Fruit fly (Drosophila melanogaster): ENCODE measurements around the gene mus304.

DNA sequence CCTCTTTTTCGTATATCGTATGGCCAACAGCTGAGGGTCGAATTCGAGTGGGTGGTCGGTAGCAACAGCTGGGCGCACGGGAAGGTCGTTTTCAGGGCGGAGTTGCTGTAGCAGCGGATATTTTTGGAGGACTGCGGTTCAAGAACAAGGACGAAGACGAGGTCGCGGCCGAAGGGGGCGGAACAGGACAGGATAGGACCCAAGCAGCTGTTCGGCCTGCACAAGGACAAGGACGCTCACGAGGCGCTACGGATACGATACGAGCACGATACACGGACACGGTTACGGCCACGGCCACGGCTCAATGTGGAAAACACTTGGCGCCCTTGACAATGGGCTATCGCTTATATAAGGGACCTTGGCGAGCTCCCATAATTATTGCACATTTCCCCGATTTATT, 48.4 kb upstream of the mus304 start:
- TF ChIP-seq pan (optimal IDR thresholded peaks at IDR 0.05), result no peak
- no peak for TF ChIP-seq CG8478 (optimal IDR thresholded peaks at IDR 0.05)
- TF ChIP-seq usp (GFP tag; optimal IDR thresholded peaks at IDR 0.05), result no peak
- TF ChIP-seq EcR (GFP tag; optimal IDR thresholded peaks at IDR 0.05), result no peak
- TF ChIP-seq psq (optimal IDR thresholded peaks at IDR 0.05), result no peak
- TF ChIP-seq Dll (optimal IDR thresholded peaks at IDR 0.05), result no peak
